Fruit fly (Drosophila melanogaster): ENCODE measurements around the gene bcn92.

Gene bcn92

DNA sequence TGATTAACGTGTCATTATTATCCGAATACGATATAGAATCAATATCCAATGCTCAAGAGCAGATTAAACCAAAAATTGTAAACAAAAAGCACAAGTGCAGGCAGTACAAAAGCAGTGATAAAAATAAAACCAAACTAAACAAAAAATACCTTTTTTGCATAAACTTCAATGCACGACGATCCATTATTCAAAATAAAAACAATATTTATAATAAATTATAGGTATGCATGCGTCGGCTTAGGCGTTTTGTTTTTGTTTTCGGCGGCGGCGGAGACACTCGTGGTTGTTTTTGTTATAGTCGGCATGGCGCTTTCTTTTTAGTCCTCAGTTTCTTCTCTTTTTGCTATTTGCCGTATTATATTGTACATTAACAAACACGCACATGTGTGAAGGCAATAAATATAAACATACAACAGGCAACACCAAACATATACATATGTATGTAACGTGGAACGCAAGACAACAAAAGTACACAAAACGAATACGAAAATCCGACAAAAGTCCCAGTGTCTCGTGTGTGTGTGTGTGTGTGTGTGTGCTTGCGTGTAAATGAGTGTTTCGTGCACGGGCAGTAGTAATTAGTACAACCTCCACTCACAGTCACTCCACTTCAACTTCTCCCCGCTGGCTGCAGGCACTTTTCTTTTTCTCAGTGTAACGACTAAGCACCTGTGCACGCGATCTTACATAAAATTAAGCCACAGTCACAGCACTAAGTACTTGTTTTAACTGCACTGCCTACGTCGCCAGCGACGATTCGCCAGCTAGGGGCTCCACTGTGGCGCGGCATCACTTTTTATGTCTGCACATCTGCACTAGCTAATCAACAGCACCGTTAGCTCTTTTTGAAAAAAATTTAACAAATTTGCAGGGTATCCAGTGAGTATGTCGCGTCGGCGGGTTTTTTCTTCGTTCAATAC, 13.3 kb downstream of the bcn92 start (continued):
- no peak for TF ChIP-seq Mes4 (GFP tag; optimal IDR thresholded peaks at IDR 0.05)
- no peak for TF ChIP-seq gt (GFP tag; IDR thresholded peaks at IDR 0.05)
- no peak for TF ChIP-seq tx (GFP tag; optimal IDR thresholded peaks at IDR 0.05)
- TF ChIP-seq corto (GFP tag; optimal IDR thresholded peaks at IDR 0.05), result no peak
- TF ChIP-seq CG8281 (tag; optimal IDR thresholded peaks at IDR 0.05), result no peak
- no peak for TF ChIP-seq Stat92E (GFP tag; optimal IDR thresholded peaks at IDR 0.05)
- TF ChIP-seq CG3065 (GFP tag; optimal IDR thresholded peaks at IDR 0.05), result no peak
- TF ChIP-seq CG2116 (GFP tag; optimal IDR thresholded peaks at IDR 0.05), result no peak
- no peak for TF ChIP-seq salm (tag; optimal IDR thresholded peaks at IDR 0.05)
- TF ChIP-seq esg (GFP tag; conservative IDR thresholded peaks at IDR 0.05), result no peak
- TF ChIP-seq Opbp (GFP tag; IDR thresholded peaks at IDR 0.05; ENCODE audit: partially characterized antibody), result no peak
- TF ChIP-seq CG12155 (GFP tag; optimal IDR thresholded peaks at IDR 0.05), result no peak
- peak; percentile 3 for TF ChIP-seq her (GFP tag; optimal IDR thresholded peaks at IDR 0.05)
- TF ChIP-seq da (GFP tag; optimal IDR thresholded peaks at IDR 0.05), result peak; percentile 1
- no peak for TF ChIP-seq CG31224 (GFP tag; IDR thresholded peaks at IDR 0.05)
- TF ChIP-seq nau (GFP tag; optimal IDR thresholded peaks at IDR 0.05), result no peak
- no peak for TF ChIP-seq CrebB (tag; optimal IDR thresholded peaks at IDR 0.05)
- no peak for TF ChIP-seq Kr (GFP tag; optimal IDR thresholded peaks at IDR 0.05)
- TF ChIP-seq CG30020 (tag; optimal IDR thresholded peaks at IDR 0.05), result no peak
- TF ChIP-seq Dek (tag; optimal IDR thresholded peaks at IDR 0.05), result no peak
- no peak for TF ChIP-seq usp (GFP tag; optimal IDR thresholded peaks at IDR 0.05)
- no peak for TF ChIP-seq Atf6 (GFP tag; IDR thresholded peaks at IDR 0.05)
- TF ChIP-seq slbo (GFP tag; IDR thresholded peaks at IDR 0.05), result peak; percentile 54
- peak; percentile 47 for TF ChIP-seq Xbp1 (GFP tag; optimal IDR thresholded peaks at IDR 0.05)
- no peak for TF ChIP-seq tup (GFP tag; optimal IDR thresholded peaks at IDR 0.05)
- peak; percentile 12 to 53 for TF ChIP-seq dpn (GFP tag; optimal IDR thresholded peaks at IDR 0.05)
- TF ChIP-seq danr (GFP tag; IDR thresholded peaks at IDR 0.05), result no peak
- peak; percentile 58 for TF ChIP-seq bcd (GFP tag; optimal IDR thresholded peaks at IDR 0.05)
- TF ChIP-seq Deaf1 (tag; optimal IDR thresholded peaks at IDR 0.05), result no peak
- TF ChIP-seq E2f1 (GFP tag; IDR thresholded peaks at IDR 0.05), result no peak; the same call in 1 of the 2 replicates
- peak; percentile 48; the same call in 1 of the 2 replicates for TF ChIP-seq CG9215 (GFP tag; IDR thresholded peaks at IDR 0.05)
- TF ChIP-seq Sry-β (GFP tag; optimal IDR thresholded peaks at IDR 0.05), result no peak
- no peak for TF ChIP-seq CG15073 (GFP tag; optimal IDR thresholded peaks at IDR 0.05)
- no peak for TF ChIP-seq knrl (GFP tag; IDR thresholded peaks at IDR 0.05; ENCODE audit: partially characterized antibody)
- peak; percentile 61 for TF ChIP-seq CG2678 (tag; optimal IDR thresholded peaks at IDR 0.05)
- TF ChIP-seq CG6689 (GFP tag; IDR thresholded peaks at IDR 0.05), result peak; percentile 37; the same call in 1 of the 2 replicates
- TF ChIP-seq grn (GFP tag; optimal IDR thresholded peaks at IDR 0.05), result no peak
- TF ChIP-seq CG2875 (GFP tag; optimal IDR thresholded peaks at IDR 0.05), result no peak
- TF ChIP-seq C15 (GFP tag; IDR thresholded peaks at IDR 0.05), result no peak
- no peak for TF ChIP-seq NK7.1 (GFP tag; optimal IDR thresholded peaks at IDR 0.05)
- TF ChIP-seq CG12236 (GFP tag; optimal IDR thresholded peaks at IDR 0.05), result no peak
- peak; percentile 14 for TF ChIP-seq CHES-1-like (GFP tag; optimal IDR thresholded peaks at IDR 0.05)
- TF ChIP-seq CG4854 (GFP tag; optimal IDR thresholded peaks at IDR 0.05), result no peak
- TF ChIP-seq Ptx1 (GFP tag; IDR thresholded peaks at IDR 0.05), result peak; percentile 75
- TF ChIP-seq HmgZ (tag; optimal IDR thresholded peaks at IDR 0.05), result no peak
- no peak for TF ChIP-seq trem (tag; optimal IDR thresholded peaks at IDR 0.05)
- TF ChIP-seq CG10462 (GFP tag; optimal IDR thresholded peaks at IDR 0.05), result no peak
- 0 out of 2 replicates have a peak, but pooled peaks have one; percentile 7 for TF ChIP-seq CG14014 (GFP tag; IDR thresholded peaks at IDR 0.05)
- peak; percentile 25 for TF ChIP-seq CoRest (tag; optimal IDR thresholded peaks at IDR 0.05)

Measured in whole organism, embryonic.